Worm (Caenorhabditis elegans): ENCODE measurements around the gene Y66D12A.11.
A peak's percentile ranks its signal among the peaks of the same experiment; 100 is the strongest.

The Y66D12A.11 gene

DNA sequence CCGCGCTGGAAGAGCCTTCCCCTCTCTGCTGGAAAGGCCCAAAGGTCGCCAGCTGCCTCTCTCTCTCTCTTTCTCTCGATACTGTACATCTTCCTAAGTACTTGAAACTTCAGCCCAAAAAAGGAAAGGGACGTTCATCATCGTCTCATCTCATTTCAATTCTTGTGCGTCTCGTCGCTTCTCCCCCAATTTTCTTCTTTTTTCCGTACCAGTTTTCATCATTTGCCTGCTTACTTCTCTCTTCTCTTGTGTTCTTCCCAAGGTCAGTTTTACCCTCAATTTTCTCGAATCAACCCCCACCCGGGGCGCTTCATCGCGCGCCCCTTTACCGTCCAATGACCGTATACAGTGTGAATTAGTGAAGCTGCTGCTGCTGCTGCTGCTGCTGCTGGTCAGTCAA lies 3.6 kb upstream of the Y66D12A.11 start:
- TF ChIP-seq lin-13 (tag; optimal IDR thresholded peaks at IDR 0.05) (no peak), ceh-43 (GFP tag; optimal IDR thresholded peaks at IDR 0.05) (no peak), ceh-39 (tag; optimal IDR thresholded peaks at IDR 0.05) (no peak), ham-2 (GFP tag; optimal IDR thresholded peaks at IDR 0.05) (no peak), pha-4 (tag; optimal IDR thresholded peaks at IDR 0.05) (no peak), lin-32 (GFP tag; optimal IDR thresholded peaks at IDR 0.05) (no peak), mep-1 (tag; optimal IDR thresholded peaks at IDR 0.05) (no peak), elt-3 (tag; optimal IDR thresholded peaks at IDR 0.05) (no peak), drap-1 (GFP tag; optimal IDR thresholded peaks at IDR 0.05) (no peak), zip-8 (tag; optimal IDR thresholded peaks at IDR 0.05) (no peak), unc-39 (tag; optimal IDR thresholded peaks at IDR 0.05) (no peak), blmp-1 (tag; optimal IDR thresholded peaks at IDR 0.05) (no peak), bed-3 (GFP tag; optimal IDR thresholded peaks at IDR 0.05) (no peak), mab-5 (tag; optimal IDR thresholded peaks at IDR 0.05) (no peak), flh-1 (GFP tag; optimal IDR thresholded peaks at IDR 0.05) (no peak)

DNA sequence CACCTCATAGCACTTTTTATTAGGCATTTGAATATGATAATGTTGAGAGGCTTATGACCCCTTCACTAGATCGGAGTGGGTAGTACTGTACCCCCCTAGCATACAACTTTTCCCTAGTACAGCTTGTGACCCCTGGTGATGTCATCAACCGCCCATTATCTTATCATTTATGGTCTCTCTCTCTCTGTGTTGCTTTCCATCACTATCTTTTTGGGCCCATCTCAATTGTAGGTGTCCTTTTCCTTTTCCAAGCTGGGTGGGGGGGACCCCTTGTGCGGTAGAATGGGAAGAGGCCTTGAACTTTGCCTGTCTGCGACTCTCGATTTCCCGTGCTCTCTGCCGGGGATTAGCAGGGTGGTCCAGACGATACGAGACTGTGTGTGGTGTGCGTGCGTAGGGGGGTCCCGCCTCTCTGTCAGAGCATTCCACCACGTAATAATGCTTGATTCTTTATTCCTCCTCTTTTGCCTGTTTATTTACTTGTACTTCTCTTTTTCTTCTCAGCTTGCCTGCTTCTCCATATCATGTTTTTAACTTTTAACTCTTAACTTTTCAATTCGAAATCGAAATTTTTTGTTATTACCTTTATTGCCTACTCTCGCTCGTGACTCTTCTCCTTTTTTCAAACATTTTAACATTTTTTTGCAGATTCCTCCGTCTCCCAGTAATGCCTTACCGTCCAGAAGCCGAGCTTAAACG lies 2.6 kb upstream of the Y66D12A.11 start, which contains the start of gene ztf-29:
Gene ztf-29, plus strand, starts transcription at position 649 of the 699 bp plus-strand sequence.
- peak; percentile 28 for TF ChIP-seq sem-2 (GFP tag; optimal IDR thresholded peaks at IDR 0.05)
- TF ChIP-seq elt-1 (tag; optimal IDR thresholded peaks at IDR 0.05; ENCODE audit: borderline replicate concordance, insufficient read depth), result peak; percentile 70
- TF ChIP-seq ham-2 (GFP tag; optimal IDR thresholded peaks at IDR 0.05), result peak; percentile 49
- TF ChIP-seq M03D4.4 (tag; optimal IDR thresholded peaks at IDR 0.05), result no peak
- TF ChIP-seq nhr-12 (tag; optimal IDR thresholded peaks at IDR 0.05), result no peak
- no peak for TF ChIP-seq tbx-8 (GFP tag; optimal IDR thresholded peaks at IDR 0.05)
- TF ChIP-seq nhr-2 (tag; optimal IDR thresholded peaks at IDR 0.05), result no peak
- TF ChIP-seq ces-1 (GFP tag; optimal IDR thresholded peaks at IDR 0.05), result no peak

DNA sequence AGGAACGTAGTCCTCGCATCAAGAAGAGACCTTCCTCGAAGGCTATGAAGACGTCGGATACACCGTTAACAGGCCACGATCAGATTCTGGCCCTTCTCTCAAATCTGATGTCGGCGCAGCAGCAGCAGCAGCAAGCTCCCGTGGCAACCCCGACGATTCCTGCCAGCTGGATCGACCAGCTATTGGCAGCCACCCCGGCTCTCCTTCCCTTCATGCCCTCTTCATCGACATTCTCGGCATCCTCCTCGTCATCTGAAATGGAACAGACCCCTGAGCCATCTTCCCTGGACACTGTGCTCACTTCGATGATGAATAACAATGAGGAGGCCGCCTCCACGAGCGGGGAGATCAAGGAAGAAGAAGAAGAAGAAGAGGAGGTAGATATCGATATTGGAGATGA lies 1.7 kb upstream of the Y66D12A.11 start:
- TF ChIP-seq unc-120 (tag; optimal IDR thresholded peaks at IDR 0.05; ENCODE audit: poor library complexity, severe bottlenecking) (no peak), ham-2 (GFP tag; optimal IDR thresholded peaks at IDR 0.05) (no peak), nhr-2 (tag; optimal IDR thresholded peaks at IDR 0.05) (no peak), M03D4.4 (tag; optimal IDR thresholded peaks at IDR 0.05) (no peak), mab-5 (tag; optimal IDR thresholded peaks at IDR 0.05) (no peak), zip-8 (tag; optimal IDR thresholded peaks at IDR 0.05) (no peak), elt-1 (tag; optimal IDR thresholded peaks at IDR 0.05; ENCODE audit: borderline replicate concordance, insufficient read depth) (no peak), mep-1 (tag; optimal IDR thresholded peaks at IDR 0.05) (no peak), sem-2 (GFP tag; optimal IDR thresholded peaks at IDR 0.05) (no peak), hlh-1 (tag; optimal IDR thresholded peaks at IDR 0.05) (no peak), ceh-39 (tag; optimal IDR thresholded peaks at IDR 0.05) (no peak), blmp-1 (tag; optimal IDR thresholded peaks at IDR 0.05) (no peak), cnd-1 (tag; optimal IDR thresholded peaks at IDR 0.05) (no peak), lin-13 (tag; optimal IDR thresholded peaks at IDR 0.05) (no peak), mls-2 (tag; optimal IDR thresholded peaks at IDR 0.05) (no peak), snpc-4 (tag; optimal IDR thresholded peaks at IDR 0.05) (no peak), ztf-11 (tag; optimal IDR thresholded peaks at IDR 0.05) (no peak), nhr-12 (tag; optimal IDR thresholded peaks at IDR 0.05) (no peak), unc-39 (tag; optimal IDR thresholded peaks at IDR 0.05) (no peak), flh-1 (GFP tag; optimal IDR thresholded peaks at IDR 0.05) (no peak)

DNA sequence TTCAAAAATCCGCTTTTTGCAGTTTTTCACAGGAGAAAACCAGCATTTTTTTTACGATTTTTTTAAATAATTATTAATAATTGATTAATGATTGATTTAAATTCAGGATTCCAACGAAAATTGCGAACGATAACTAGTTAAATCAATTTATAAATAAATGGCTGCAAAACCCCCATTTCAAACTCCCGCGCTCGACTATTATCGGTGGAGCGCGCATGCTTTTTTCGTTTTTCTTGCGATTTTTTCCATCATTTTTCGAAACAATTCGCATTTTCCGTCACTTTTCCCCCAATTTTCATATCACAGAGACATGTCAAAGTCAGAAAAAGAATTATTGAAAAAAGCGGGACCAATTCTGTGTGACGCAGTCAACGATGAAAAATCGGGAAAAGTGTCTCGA lies 2.3 kb downstream of the Y66D12A.11 start, which contains the start of gene Y66D12A.10:
Gene Y66D12A.10, plus strand, starts transcription at position 273 of the 400 bp plus-strand sequence.
- TF ChIP-seq tbx-8 (GFP tag; optimal IDR thresholded peaks at IDR 0.05) (no peak), lsy-2 (tag; optimal IDR thresholded peaks at IDR 0.05) (peak; percentile 13), ces-1 (GFP tag; optimal IDR thresholded peaks at IDR 0.05) (peak; percentile 41), mep-1 (tag; optimal IDR thresholded peaks at IDR 0.05) (peak; percentile 51), ztf-11 (tag; optimal IDR thresholded peaks at IDR 0.05) (no peak), unc-39 (tag; optimal IDR thresholded peaks at IDR 0.05) (no peak), ceh-39 (tag; optimal IDR thresholded peaks at IDR 0.05) (peak; percentile 7), nhr-237 (tag; optimal IDR thresholded peaks at IDR 0.05) (peak; percentile 22), ceh-83 (GFP tag; optimal IDR thresholded peaks at IDR 0.05) (no peak), hlh-1 (tag; optimal IDR thresholded peaks at IDR 0.05) (no peak), nhr-2 (tag; optimal IDR thresholded peaks at IDR 0.05) (no peak)
